Worm (Caenorhabditis elegans): ENCODE data around the gene F08D12.12.

- TF ChIP-seq F13C5.2 (tag; optimal IDR thresholded peaks at IDR 0.05) (no peak), B0310.2 (tag; optimal IDR thresholded peaks at IDR 0.05) (no peak), tbx-11 (GFP tag; IDR thresholded peaks at IDR 0.05) (no peak), pes-1 (GFP tag; IDR thresholded peaks at IDR 0.05) (no peak), scrt-1 (GFP tag; IDR thresholded peaks at IDR 0.05) (no peak), ama-1 (optimal IDR thresholded peaks at IDR 0.05) (no peak), flt-1 (GFP tag; IDR thresholded peaks at IDR 0.05) (no peak)
Observed at ce11 chrII:2791693-2792092, 4.8 kb upstream of the F08D12.12 start.

All from whole organism, early embryonic.